Worm (Caenorhabditis elegans) whole organism, L1 larva: ENCODE data around the gene ceh-16.

Source experiments
- alr-1 ChIP-seq: fragments of 200-800 bp; sonication (Bioruptor generic); optimal IDR thresholded peaks from 2 replicates; lab custom pipeline; 2018; ENCODE audit warnings: borderline replicate concordance, mild to moderate bottlenecking, missing genetic modification characterization, missing compliant biosample characterization
- blmp-1 ChIP-seq: fragments of 150-350 bp; optimal IDR thresholded peaks from 2 replicates; lab custom pipeline; 2014; ENCODE audit warnings: missing biosample characterization, missing genetic modification characterization
- efl-3 ChIP-seq: fragments of 200-800 bp; sonication (Bioruptor generic); optimal IDR thresholded peaks from 2 replicates; lab custom pipeline; 2018; ENCODE audit warnings: mild to moderate bottlenecking, missing genetic modification characterization, missing compliant biosample characterization
- elt-3 ChIP-seq, 6 experiments: fragments of 150-350 bp in 1 of 6; sonication (generic microtip); optimal IDR thresholded peaks; 2 replicates each; lab custom pipeline; 2017 to 2018; ENCODE audit warnings: missing biosample characterization in 6 of 6, missing genetic modification characterization in 6 of 6, inconsistent platforms in 1 of 6
- lin-13 ChIP-seq: fragments of 150-350 bp; optimal IDR thresholded peaks from 2 replicates; lab custom pipeline; 2014; ENCODE audit warnings: missing biosample characterization, missing genetic modification reagents, missing genetic modification characterization
- nhr-28 ChIP-seq: fragments of 150-350 bp; optimal IDR thresholded peaks from 2 replicates; lab custom pipeline; 2014; ENCODE audit warnings: missing biosample characterization, missing genetic modification characterization
- pag-3 ChIP-seq: sonication (generic microtip); optimal IDR thresholded peaks from 2 replicates; lab custom pipeline; 2017; ENCODE audit warnings: missing genetic modification characterization, mild to moderate bottlenecking, missing compliant biosample characterization, antibody characterized with exemption, borderline replicate concordance; ENCODE audit not compliant: insufficient read depth
- tbx-2 ChIP-seq: sonication (generic microtip); optimal IDR thresholded peaks from 2 replicates; lab custom pipeline; 2016; ENCODE audit warnings: missing genetic modification characterization, missing compliant biosample characterization
- ztf-11 ChIP-seq, 2 experiments: sonication (generic microtip); optimal IDR thresholded peaks; 2 replicates each; lab custom pipeline; 2016 to 2017; ENCODE audit warnings: missing genetic modification characterization in 2 of 2, missing biosample characterization in 1 of 2, missing compliant biosample characterization in 1 of 2

ce11 chrIII:8664897-8665388 is 42.4 kb downstream of the ceh-16 start, which contains the start of gene F22B7.1:
- no peak for TF ChIP-seq elt-3 (tag; optimal IDR thresholded peaks at IDR 0.05; lab: Kevin White, UChicago)
- TF ChIP-seq blmp-1 (tag; lab: Kevin White, UChicago) = no peak
- TF ChIP-seq tbx-2 = no peak
- no peak for TF ChIP-seq ztf-11 (tag; optimal IDR thresholded peaks at IDR 0.05; lab: Kevin White, UChicago)
- no peak for TF ChIP-seq efl-3
- TF ChIP-seq pag-3 (tag; lab: Kevin White, UChicago) = no peak
- no peak for TF ChIP-seq lin-13 (GFP tag; lab: Kevin White, UChicago)
- TF ChIP-seq alr-1 (tag; lab: Kevin White, UChicago) = no peak
- TF ChIP-seq nhr-28 (tag; lab: Kevin White, UChicago) = no peak
